Worm (Caenorhabditis elegans) whole organism, late embryonic: ENCODE measurements around the gene F22E5.2.

Source experiments
- C08G9.2 ChIP-seq: sonication (generic microtip); optimal IDR thresholded peaks from 2 replicates; lab custom pipeline; 2016; ENCODE audit warnings: mild to moderate bottlenecking, missing genetic modification characterization, moderate library complexity, missing compliant biosample characterization
- C38D4.7 ChIP-seq: fragments of 200-800 bp; sonication (Bioruptor generic); optimal IDR thresholded peaks from 2 replicates; lab custom pipeline; 2018; ENCODE audit warnings: mild to moderate bottlenecking, missing genetic modification characterization, moderate library complexity, missing compliant biosample characterization
- F13H6.1 ChIP-seq: sonication (generic microtip); optimal IDR thresholded peaks from 2 replicates; lab custom pipeline; 2016; ENCODE audit warnings: missing genetic modification characterization, missing compliant biosample characterization
- K02D7.2 ChIP-seq: sonication (generic microtip); optimal IDR thresholded peaks from 2 replicates; lab custom pipeline; 2017; ENCODE audit warnings: mild to moderate bottlenecking, missing genetic modification characterization, missing compliant biosample characterization
- Y22D7AL.16 ChIP-seq: sonication (generic microtip); optimal IDR thresholded peaks from 2 replicates; lab custom pipeline; 2016; ENCODE audit warnings: missing genetic modification characterization, missing compliant biosample characterization
- ahr-1 ChIP-seq: sonication (generic microtip); optimal IDR thresholded peaks from 2 replicates; lab custom pipeline; 2016; ENCODE audit warnings: missing genetic modification characterization, missing compliant biosample characterization
- ama-1 ChIP-seq: fragments of 150-350 bp; optimal IDR thresholded peaks from 2 replicates; lab custom pipeline; 2014
- ceh-14 ChIP-seq: sonication (generic microtip); optimal IDR thresholded peaks from 2 replicates; lab custom pipeline; 2016; ENCODE audit warnings: missing genotype, missing genetic modification characterization, missing compliant biosample characterization
- ceh-18 ChIP-seq: sonication (generic microtip); optimal IDR thresholded peaks from 2 replicates; lab custom pipeline; 2016; ENCODE audit warnings: missing genetic modification characterization, missing compliant biosample characterization
- ceh-2 ChIP-seq: sonication (generic microtip); optimal IDR thresholded peaks from 2 replicates; lab custom pipeline; 2016; ENCODE audit warnings: missing genotype, missing genetic modification characterization, missing compliant biosample characterization
- ceh-24 ChIP-seq: sonication (generic microtip); optimal IDR thresholded peaks from 2 replicates; lab custom pipeline; 2016; ENCODE audit warnings: mild to moderate bottlenecking, missing genetic modification characterization, missing compliant biosample characterization
- ceh-45 ChIP-seq: fragments of 200-800 bp; sonication (Bioruptor generic); IDR thresholded peaks from 2 replicates; pipeline ENCODE4 v1.3.6; 2022; ENCODE audit warnings: missing genetic modification reagents, missing genetic modification characterization, missing compliant biosample characterization
- ceh-6 ChIP-seq: fragments of 200-800 bp; sonication (Bioruptor generic); optimal IDR thresholded peaks from 2 replicates; lab custom pipeline; 2018; ENCODE audit warnings: mild to moderate bottlenecking, missing genetic modification characterization, missing compliant biosample characterization
- che-1 ChIP-seq: sonication (generic microtip); optimal IDR thresholded peaks from 2 replicates; lab custom pipeline; 2016; ENCODE audit warnings: mild to moderate bottlenecking, missing genetic modification characterization, missing compliant biosample characterization
- dmd-4 ChIP-seq: sonication (generic microtip); optimal IDR thresholded peaks from 2 replicates; lab custom pipeline; 2016; ENCODE audit warnings: borderline replicate concordance, missing genetic modification characterization, missing compliant biosample characterization
- elt-2 ChIP-seq: sonication (generic microtip); optimal IDR thresholded peaks from 2 replicates; lab custom pipeline; 2016; ENCODE audit warnings: missing genetic modification reagents, missing genetic modification characterization, missing compliant biosample characterization
- ets-4 ChIP-seq: sonication (generic microtip); optimal IDR thresholded peaks from 2 replicates; lab custom pipeline; 2016; ENCODE audit warnings: missing genetic modification characterization, missing compliant biosample characterization
- fkh-10 ChIP-seq: fragments of 150-350 bp; optimal IDR thresholded peaks from 2 replicates; lab custom pipeline; 2014; ENCODE audit warnings: missing biosample characterization, missing genetic modification reagents, missing genetic modification characterization
- gmeb-2 ChIP-seq: sonication (generic microtip); optimal IDR thresholded peaks from 2 replicates; lab custom pipeline; 2016; ENCODE audit warnings: missing genetic modification characterization, inconsistent platforms, missing compliant biosample characterization
- lim-6 ChIP-seq: sonication (generic microtip); optimal IDR thresholded peaks from 2 replicates; lab custom pipeline; 2016; ENCODE audit warnings: missing genetic modification characterization, missing compliant biosample characterization
- madf-2 ChIP-seq: sonication (generic microtip); optimal IDR thresholded peaks from 2 replicates; lab custom pipeline; 2017; ENCODE audit warnings: missing genetic modification characterization, missing compliant biosample characterization
- nfya-1 ChIP-seq: sonication (generic microtip); optimal IDR thresholded peaks from 2 replicates; lab custom pipeline; 2017; ENCODE audit warnings: missing genetic modification characterization, mild to moderate bottlenecking, missing compliant biosample characterization, antibody characterized with exemption, moderate library complexity
- nhr-11 ChIP-seq: fragments of 150-350 bp; optimal IDR thresholded peaks from 2 replicates; lab custom pipeline; 2014; ENCODE audit warnings: missing biosample characterization, missing genetic modification characterization
- npax-4 ChIP-seq: sonication (generic microtip); optimal IDR thresholded peaks from 2 replicates; lab custom pipeline; 2016; ENCODE audit warnings: missing genetic modification characterization, missing compliant biosample characterization
- odd-2 ChIP-seq: sonication (generic microtip); optimal IDR thresholded peaks from 2 replicates; lab custom pipeline; 2017; ENCODE audit warnings: antibody characterized with exemption, mild to moderate bottlenecking, missing genetic modification characterization, missing compliant biosample characterization
- pax-1 ChIP-seq: fragments of 150-350 bp; optimal IDR thresholded peaks from 2 replicates; lab custom pipeline; 2014; ENCODE audit warnings: missing biosample characterization, missing genetic modification characterization
- pha-4 ChIP-seq: fragments of 150-350 bp; optimal IDR thresholded peaks from 2 replicates; lab custom pipeline; 2018; ENCODE audit warnings: missing biosample characterization, missing genetic modification reagents, missing genetic modification characterization
- ref-2 ChIP-seq: sonication (generic microtip); optimal IDR thresholded peaks from 2 replicates; lab custom pipeline; 2016; ENCODE audit warnings: missing genetic modification characterization, missing compliant biosample characterization
- rnt-1 ChIP-seq: sonication (generic microtip); optimal IDR thresholded peaks from 2 replicates; lab custom pipeline; 2016; ENCODE audit warnings: missing genetic modification characterization, missing compliant biosample characterization
- sdc-2 ChIP-seq: sonication (generic microtip); optimal IDR thresholded peaks from 2 replicates; lab custom pipeline; 2016; ENCODE audit warnings: missing genotype, missing genetic modification characterization, missing compliant biosample characterization
- sox-2 ChIP-seq: fragments of 200-800 bp; sonication (Bioruptor generic); IDR thresholded peaks from 2 replicates; pipeline ENCODE4 v1.3.6; 2022; ENCODE audit warnings: missing genetic modification reagents, missing genetic modification characterization, missing compliant biosample characterization
- unc-3 ChIP-seq, 2 experiments: fragments of 200-800 bp in 1 of 2; sonication (Bioruptor generic) in 1 of 2; sonication (generic microtip) in 1 of 2; conservative IDR thresholded peaks in 1 of 2; optimal IDR thresholded peaks in 1 of 2; 2 replicates each; pipeline versions ENCODE4 v1.3.6 to Lab custom; 2016 to 2022; ENCODE audit warnings: missing compliant biosample characterization in 2 of 2, missing genetic modification characterization in 2 of 2, missing genetic modification reagents in 1 of 2
- unc-42 ChIP-seq: sonication (generic microtip); optimal IDR thresholded peaks from 2 replicates; lab custom pipeline; 2016; ENCODE audit warnings: missing genotype, missing genetic modification characterization, missing compliant biosample characterization
- unc-86 ChIP-seq: sonication (generic microtip); optimal IDR thresholded peaks from 2 replicates; lab custom pipeline; 2016; ENCODE audit warnings: missing genetic modification characterization, missing compliant biosample characterization
- zip-5 ChIP-seq: sonication (generic microtip); optimal IDR thresholded peaks from 2 replicates; lab custom pipeline; 2016; ENCODE audit warnings: missing genetic modification characterization, missing compliant biosample characterization

F22E5.2 gene

DNA sequence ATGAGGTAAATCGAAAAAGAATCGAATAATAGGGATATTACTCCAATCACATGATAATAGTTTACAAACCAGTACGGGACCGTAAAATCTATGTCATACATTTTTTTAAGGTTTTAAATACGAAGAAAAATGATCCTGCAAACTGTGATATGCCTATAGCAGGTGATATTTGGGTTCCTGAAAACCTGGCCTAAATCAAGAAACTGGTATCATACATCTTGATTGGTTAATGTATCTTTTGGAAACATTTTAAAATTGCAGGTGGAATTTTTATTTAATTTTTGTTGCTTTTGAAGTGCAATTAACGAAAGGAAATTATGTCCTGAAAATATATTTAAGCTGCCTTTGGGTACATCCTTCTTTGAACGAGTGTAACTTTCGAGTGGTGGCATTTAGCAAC, 35.0 kb downstream of the F22E5.2 start, which contains the start of gene sri-61:
sri-61 (minus strand) TSS at position 101 of the 400 bp plus-strand sequence.
- TF ChIP-seq ref-2, result no peak
- no peak for TF ChIP-seq sox-2 (GFP tag; lab: Robert Waterston, UW)
- TF ChIP-seq, all 69 proteins: peak for 0

DNA sequence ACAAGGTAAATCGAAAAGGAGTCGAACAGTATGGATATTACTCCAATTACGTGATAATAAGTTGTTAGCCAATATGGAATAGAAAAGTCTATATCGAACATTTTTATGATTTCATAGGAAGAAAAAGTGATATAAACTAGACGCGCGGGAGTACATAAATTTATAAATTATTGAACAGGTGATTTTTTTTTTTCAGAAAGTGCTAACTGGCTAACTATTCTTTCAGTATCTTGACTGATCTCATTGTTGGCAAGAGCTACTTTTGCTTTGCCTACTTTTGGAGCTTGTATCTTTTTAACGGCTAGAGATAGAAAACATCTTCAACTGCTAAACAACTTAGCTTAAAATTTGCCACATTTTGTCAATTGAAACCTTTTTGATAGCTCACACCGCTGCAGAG, 37.6 kb downstream of the F22E5.2 start, which contains the start of gene sri-60:
sri-60 (minus strand) TSS at position 101 of the 400 bp plus-strand sequence.
- no peak for TF ChIP-seq nfya-1
- TF ChIP-seq ceh-2 (tag; lab: Kevin White, UChicago), result no peak
- no peak for TF ChIP-seq unc-42 (tag; lab: Kevin White, UChicago)
- TF ChIP-seq C38D4.7 (GFP tag; lab: Kevin White, UChicago), result no peak
- TF ChIP-seq zip-5 (tag; lab: Kevin White, UChicago), result no peak
- TF ChIP-seq K02D7.2 (tag; lab: Kevin White, UChicago), result no peak
- no peak for TF ChIP-seq madf-2 (tag; lab: Kevin White, UChicago)
- no peak for TF ChIP-seq odd-2 (tag; lab: Kevin White, UChicago)
- TF ChIP-seq ref-2, result no peak
- no peak for TF ChIP-seq ceh-14
- TF ChIP-seq fkh-10 (GFP tag; lab: Kevin White, UChicago), result no peak
- no peak for TF ChIP-seq rnt-1
- no peak for TF ChIP-seq lim-6 (tag; lab: Kevin White, UChicago)
- TF ChIP-seq gmeb-2 (tag; lab: Kevin White, UChicago), result no peak
- no peak for TF ChIP-seq ceh-24 (tag; lab: Kevin White, UChicago)

DNA sequence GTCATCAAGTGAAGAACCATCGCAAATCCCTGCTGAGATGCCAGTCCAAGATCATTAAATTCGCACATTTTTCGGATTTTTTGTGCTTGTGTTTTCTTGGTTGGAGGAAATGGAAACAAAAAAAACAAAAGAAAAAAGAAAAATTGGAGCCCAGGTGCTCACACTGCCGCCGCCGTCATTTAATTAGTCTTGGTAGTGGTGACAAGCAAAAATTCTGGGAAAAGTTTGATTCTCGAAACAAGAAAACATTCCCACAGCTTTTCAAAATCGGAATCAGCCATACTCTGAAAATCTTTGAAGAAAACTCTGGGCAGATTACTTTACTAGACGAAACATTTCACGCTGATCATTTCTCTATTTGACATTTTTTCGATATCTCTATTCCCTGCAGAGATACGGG, 40.0 kb downstream of the F22E5.2 start, which contains the start of gene srh-128:
srh-128 (minus strand) TSS at position 101 of the 400 bp plus-strand sequence.
- no peak for TF ChIP-seq C08G9.2 (tag; lab: Kevin White, UChicago)
- no peak for TF ChIP-seq nfya-1
- TF ChIP-seq odd-2 (tag; lab: Kevin White, UChicago), result no peak
- TF ChIP-seq rnt-1, result no peak
- no peak for TF ChIP-seq ceh-45 (GFP tag; lab: Robert Waterston, UW)
- TF ChIP-seq ceh-6 (GFP tag; lab: Kevin White, UChicago), result no peak
- no peak for TF ChIP-seq ama-1 (lab: Kevin White, UChicago)
- TF ChIP-seq ets-4 (tag; lab: Kevin White, UChicago), result no peak
- TF ChIP-seq nhr-11 (tag; lab: Kevin White, UChicago), result no peak
- TF ChIP-seq, all 69 proteins: peak for 0

DNA sequence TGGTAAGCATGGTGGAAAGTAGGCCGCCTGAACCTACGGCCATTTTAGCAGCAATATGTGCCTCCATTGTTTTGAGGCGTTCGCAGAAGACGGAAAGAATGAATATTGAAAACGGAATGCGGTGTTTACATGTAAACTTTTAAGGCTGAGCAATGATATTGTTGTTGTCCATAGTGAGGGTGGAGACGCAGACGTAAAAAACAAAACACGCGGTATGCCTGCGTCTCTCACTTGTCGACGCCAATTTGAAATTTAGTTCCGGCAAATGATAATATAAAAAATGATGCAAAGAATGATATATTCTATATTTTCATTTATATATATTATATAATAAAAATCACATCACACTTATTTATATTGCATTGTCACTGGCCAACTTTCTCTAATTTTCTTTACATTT, 42.7 kb downstream of the F22E5.2 start, which contains the start of gene Y47G7B.2:
Y47G7B.2 (minus strand) TSS at position 143 of the 400 bp plus-strand sequence.
- no peak for TF ChIP-seq C38D4.7 (GFP tag; lab: Kevin White, UChicago)
- TF ChIP-seq pax-1 (tag; lab: Kevin White, UChicago), result no peak
- no peak for TF ChIP-seq che-1 (tag; lab: Kevin White, UChicago)
- no peak for TF ChIP-seq elt-2
- no peak for TF ChIP-seq unc-3 (GFP tag; conservative IDR thresholded peaks at IDR 0.05; lab: Robert Waterston, UW)
- no peak for TF ChIP-seq unc-3 (tag; optimal IDR thresholded peaks at IDR 0.05; lab: Kevin White, UChicago)
- no peak for TF ChIP-seq ref-2
- TF ChIP-seq unc-42 (tag; lab: Kevin White, UChicago), result no peak
- no peak for TF ChIP-seq Y22D7AL.16 (tag; lab: Kevin White, UChicago)
- TF ChIP-seq ahr-1, result no peak

DNA sequence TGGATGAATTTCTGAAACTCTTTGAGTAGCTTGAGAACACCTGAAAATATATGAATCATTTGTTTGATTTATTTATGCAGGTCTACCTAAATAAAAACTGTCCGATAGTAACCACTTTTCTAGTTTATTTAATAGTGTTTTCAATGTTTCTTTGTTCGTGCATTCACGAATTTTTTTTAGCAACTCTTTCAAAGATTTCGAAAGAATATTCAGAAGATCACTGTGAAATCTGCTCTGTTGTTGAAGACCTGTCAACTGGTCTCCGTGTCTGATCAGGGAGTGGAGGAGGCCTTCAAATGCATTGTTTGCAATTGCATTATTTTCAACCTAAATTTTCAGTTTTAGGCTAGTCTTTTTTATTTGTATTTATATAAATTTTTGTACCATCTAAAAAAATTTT, 44.8 kb downstream of the F22E5.2 start, which contains the start of gene T05A8.1:
T05A8.1 (minus strand) TSS at position 101 of the 400 bp plus-strand sequence.
- TF ChIP-seq dmd-4 (tag; lab: Kevin White, UChicago), result no peak

DNA sequence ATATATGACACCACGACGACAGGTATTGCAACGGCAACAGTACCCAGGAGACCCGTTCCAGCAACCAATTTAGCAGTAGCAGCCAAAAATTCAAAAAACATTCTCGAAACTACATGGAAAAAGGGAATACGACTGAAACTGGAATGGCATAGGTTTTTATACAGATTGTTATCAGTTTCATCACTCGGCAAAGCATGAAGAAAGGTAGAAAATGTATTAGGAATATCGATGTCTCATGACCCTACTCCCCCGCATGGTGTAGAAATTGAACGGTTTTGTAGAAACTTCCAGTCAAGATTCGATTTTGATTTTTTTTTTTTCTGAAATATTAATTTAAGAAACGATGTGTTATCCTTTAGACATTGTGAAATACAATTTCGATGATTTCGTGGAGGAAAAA, 45.7 kb downstream of the F22E5.2 start, which contains the start of gene T05A8.2:
T05A8.2 (minus strand) TSS at position 101 of the 400 bp plus-strand sequence.
- TF ChIP-seq unc-86 (no peak), npax-4 (tag; lab: Kevin White, UChicago) (no peak), pha-4 (tag; lab: Kevin White, UChicago) (no peak), ceh-6 (GFP tag; lab: Kevin White, UChicago) (no peak), zip-5 (tag; lab: Kevin White, UChicago) (no peak), sox-2 (GFP tag; lab: Robert Waterston, UW) (no peak), F13H6.1 (tag; lab: Kevin White, UChicago) (no peak), ceh-18 (tag; lab: Kevin White, UChicago) (no peak), sdc-2 (no peak)
